Worm (Caenorhabditis elegans): ENCODE measurements around the gene K08F9.1.

ce11 chrV:15143285-15143684, at the start of gene K08F9.1:
- TF ChIP-seq him-1 (tag; optimal IDR thresholded peaks at IDR 0.05) (no peak), dao-5 (tag; optimal IDR thresholded peaks at IDR 0.05) (no peak), W03F9.2 (tag; optimal IDR thresholded peaks at IDR 0.05) (no peak)
